Fruit fly (Drosophila melanogaster) whole organism, embryonic: Measurements from ENCODE around the gene bumpel.
A peak's percentile ranks its signal among the peaks of the same experiment; 100 is the strongest.

Experiments
- Antp ChIP-seq: fragments of 200-800 bp; sonication (Bioruptor generic); optimal IDR thresholded peaks from 3 replicates; lab custom pipeline; 2016; ENCODE audit warnings: missing biosample characterization, missing genetic modification characterization
- B-H2 ChIP-seq: fragments of 200-800 bp; sonication (Bioruptor generic); optimal IDR thresholded peaks from 2 replicates; lab custom pipeline; 2018; ENCODE audit warnings: missing biosample characterization, mild to moderate bottlenecking, missing genetic modification characterization
- Bteb2 ChIP-seq: fragments of 200-800 bp; sonication (Bioruptor generic); optimal IDR thresholded peaks from 2 replicates; lab custom pipeline; 2016; ENCODE audit warnings: missing biosample characterization, missing genetic modification characterization
- CG10267 ChIP-seq: fragments of 200-800 bp; sonication (Bioruptor generic); optimal IDR thresholded peaks from 2 replicates; lab custom pipeline; 2018; ENCODE audit warnings: missing biosample characterization, mild to moderate bottlenecking, missing genetic modification characterization, moderate library complexity
- CG10462 ChIP-seq: fragments of 200-800 bp; sonication (Bioruptor generic); optimal IDR thresholded peaks from 2 replicates; lab custom pipeline; 2016; ENCODE audit warnings: missing biosample characterization, missing genetic modification characterization
- CG11695 ChIP-seq: fragments of 200-800 bp; sonication (Bioruptor generic); IDR thresholded peaks from 3 replicates; pipeline ENCODE4 v1.3.6; 2022; ENCODE audit warnings: missing biosample characterization, missing genetic modification characterization
- CG13775 ChIP-seq: fragments of 200-800 bp; sonication (Bioruptor generic); optimal IDR thresholded peaks from 3 replicates; lab custom pipeline; 2017; ENCODE audit warnings: missing biosample characterization, mild to moderate bottlenecking, missing genetic modification characterization
- CG14965 ChIP-seq: fragments of 200-800 bp; sonication (Bioruptor generic); optimal IDR thresholded peaks from 2 replicates; lab custom pipeline; 2016; ENCODE audit warnings: missing biosample characterization, missing genetic modification characterization, borderline replicate concordance
- CG15479 ChIP-seq: fragments of 200-800 bp; sonication (Bioruptor generic); optimal IDR thresholded peaks from 3 replicates; lab custom pipeline; 2019; ENCODE audit warnings: missing biosample characterization, mild to moderate bottlenecking, missing genetic modification characterization, moderate library complexity
- CG15514 ChIP-seq: fragments of 200-800 bp; sonication (Bioruptor generic); optimal IDR thresholded peaks from 3 replicates; lab custom pipeline; 2017; ENCODE audit warnings: missing biosample characterization, missing genetic modification characterization, mild to moderate bottlenecking, moderate library complexity, missing genetic modification reagents
- CG15601 ChIP-seq: fragments of 200-800 bp; sonication (Bioruptor generic); optimal IDR thresholded peaks from 3 replicates; lab custom pipeline; 2019; ENCODE audit warnings: missing biosample characterization, mild to moderate bottlenecking, missing genetic modification characterization, moderate library complexity
- CG1603 ChIP-seq: fragments of 200-800 bp; sonication (Bioruptor generic); optimal IDR thresholded peaks from 2 replicates; lab custom pipeline; 2019; ENCODE audit warnings: missing biosample characterization, mild to moderate bottlenecking, missing genetic modification characterization, moderate library complexity
- CG1647 ChIP-seq: fragments of 200-800 bp; sonication (Bioruptor generic); optimal IDR thresholded peaks from 3 replicates; lab custom pipeline; 2016; ENCODE audit warnings: missing biosample characterization, missing genetic modification characterization
- CG17568 ChIP-seq: fragments of 200-800 bp; sonication (Bioruptor generic); optimal IDR thresholded peaks from 2 replicates; lab custom pipeline; 2018; ENCODE audit warnings: missing biosample characterization, mild to moderate bottlenecking, missing genetic modification characterization, moderate library complexity
- CG18262 ChIP-seq: fragments of 200-800 bp; optimal IDR thresholded peaks from 3 replicates; lab custom pipeline; 2019; ENCODE audit warnings: missing biosample characterization, mild to moderate bottlenecking, missing genetic modification characterization, moderate library complexity
- CG18619 ChIP-seq: fragments of 200-800 bp; sonication (Bioruptor generic); optimal IDR thresholded peaks from 3 replicates; lab custom pipeline; 2017; ENCODE audit warnings: missing biosample characterization, mild to moderate bottlenecking, missing genetic modification characterization
- CG2120 ChIP-seq: fragments of 200-800 bp; sonication (Bioruptor generic); optimal IDR thresholded peaks from 3 replicates; lab custom pipeline; 2016; ENCODE audit warnings: missing biosample characterization, missing genetic modification characterization
- CG3995 ChIP-seq: fragments of 200-800 bp; sonication (Bioruptor generic); optimal IDR thresholded peaks from 3 replicates; lab custom pipeline; 2016; ENCODE audit warnings: missing biosample characterization, missing genetic modification characterization
- CG4360 ChIP-seq: fragments of 200-800 bp; sonication (Bioruptor generic); IDR thresholded peaks from 2 replicates; pipeline ENCODE4 v1.3.6; 2022; ENCODE audit warnings: missing biosample characterization, missing genetic modification characterization
- CG6683 ChIP-seq: fragments of 200-800 bp; sonication (Bioruptor generic); optimal IDR thresholded peaks from 2 replicates; lab custom pipeline; 2017; ENCODE audit warnings: missing biosample characterization, mild to moderate bottlenecking, missing genetic modification characterization, missing genetic modification reagents
- CG8478 ChIP-seq: fragments of >200 bp; optimal IDR thresholded peaks from 2 replicates; lab custom pipeline; 2018
- E2f2 ChIP-seq: fragments of 200-800 bp; sonication (Bioruptor generic); IDR thresholded peaks from 2 replicates; pipeline ENCODE4 v1.3.6; 2022; ENCODE audit warnings: missing biosample characterization, missing genetic modification characterization
- Elba2 ChIP-seq: fragments of 200-800 bp; sonication (Bioruptor generic); optimal IDR thresholded peaks from 3 replicates; lab custom pipeline; 2016; ENCODE audit warnings: missing biosample characterization, missing genetic modification characterization
- Fer1 ChIP-seq: fragments of 200-800 bp; sonication (Bioruptor generic); optimal IDR thresholded peaks from 2 replicates; lab custom pipeline; 2017; ENCODE audit warnings: missing biosample characterization, mild to moderate bottlenecking, missing genetic modification characterization
- Gsc ChIP-seq: fragments of 200-800 bp; sonication (Bioruptor generic); IDR thresholded peaks from 2 replicates; pipeline ENCODE4 v1.3.6; 2022; ENCODE audit warnings: missing biosample characterization, missing genetic modification characterization
- HLH4C ChIP-seq: fragments of 200-800 bp; sonication (Bioruptor generic); IDR thresholded peaks from 3 replicates; pipeline ENCODE4 v1.3.6; 2022; ENCODE audit warnings: missing biosample characterization, missing genetic modification characterization; ENCODE audit not compliant: partially characterized antibody
- HmgZ ChIP-seq: fragments of 200-800 bp; sonication (Bioruptor generic); optimal IDR thresholded peaks from 2 replicates; lab custom pipeline; 2018; ENCODE audit warnings: missing biosample characterization, mild to moderate bottlenecking, missing genetic modification characterization
- MBD-R2 ChIP-seq: fragments of 200-800 bp; sonication (Bioruptor generic); IDR thresholded peaks from 2 replicates; pipeline ENCODE4 v1.3.6; 2022; ENCODE audit warnings: missing biosample characterization, missing genetic modification characterization
- MESR4 ChIP-seq: fragments of 200-800 bp; sonication (Bioruptor generic); optimal IDR thresholded peaks from 2 replicates; lab custom pipeline; 2018; ENCODE audit warnings: missing biosample characterization, mild to moderate bottlenecking, missing genetic modification characterization, moderate library complexity
- Max ChIP-seq: fragments of 200-800 bp; sonication (Bioruptor generic); optimal IDR thresholded peaks from 2 replicates; lab custom pipeline; 2016; ENCODE audit warnings: missing biosample characterization, mild to moderate bottlenecking, missing genetic modification characterization
- Med ChIP-seq: fragments of 200-800 bp; sonication (Bioruptor generic); peaks from one replicate; lab custom pipeline; 2016; ENCODE audit warnings: missing biosample characterization, missing genetic modification characterization, mild to moderate bottlenecking, inconsistent platforms, moderate library complexity
- Meics ChIP-seq: fragments of 200-800 bp; sonication (Bioruptor generic); optimal IDR thresholded peaks from 2 replicates; lab custom pipeline; 2017; ENCODE audit warnings: missing biosample characterization, mild to moderate bottlenecking, missing genetic modification characterization
- Taf1 ChIP-seq: fragments of 200-800 bp; sonication (Bioruptor generic); IDR thresholded peaks from 2 replicates; pipeline ENCODE4 v1.3.6; 2022; ENCODE audit warnings: missing biosample characterization, missing genetic modification characterization
- YL-1 ChIP-seq: fragments of 200-800 bp; sonication (Bioruptor generic); optimal IDR thresholded peaks from 3 replicates; lab custom pipeline; 2017; ENCODE audit warnings: missing biosample characterization, mild to moderate bottlenecking, missing genetic modification characterization
- az2 ChIP-seq: fragments of 200-800 bp; sonication (Bioruptor generic); optimal IDR thresholded peaks from 3 replicates; lab custom pipeline; 2016; ENCODE audit warnings: missing biosample characterization, missing genetic modification characterization
- bbx ChIP-seq: fragments of 200-800 bp; sonication (Bioruptor generic); IDR thresholded peaks from 2 replicates; pipeline ENCODE4 v1.3.6; 2022; ENCODE audit warnings: missing biosample characterization, missing genetic modification characterization; ENCODE audit not compliant: partially characterized antibody
- caup ChIP-seq: fragments of 200-800 bp; sonication (Bioruptor generic); optimal IDR thresholded peaks from 3 replicates; lab custom pipeline; 2017; ENCODE audit warnings: missing biosample characterization, mild to moderate bottlenecking, missing genetic modification characterization, moderate library complexity; ENCODE audit not compliant: severe bottlenecking
- fd102C ChIP-seq: fragments of 200-800 bp; sonication (Bioruptor generic); optimal IDR thresholded peaks from 2 replicates; lab custom pipeline; 2018; ENCODE audit warnings: missing biosample characterization, mild to moderate bottlenecking, missing genetic modification characterization, moderate library complexity
- gsb-n ChIP-seq: fragments of 200-800 bp; sonication (Bioruptor generic); optimal IDR thresholded peaks from 3 replicates; lab custom pipeline; 2018; ENCODE audit warnings: missing biosample characterization, mild to moderate bottlenecking, missing genetic modification characterization
- lilli ChIP-seq: fragments of 200-800 bp; sonication (Bioruptor generic); optimal IDR thresholded peaks from 3 replicates; lab custom pipeline; 2016; ENCODE audit warnings: missing biosample characterization, missing genetic modification characterization
- otp ChIP-seq: fragments of 200-800 bp; sonication (Bioruptor generic); IDR thresholded peaks from 3 replicates; pipeline ENCODE4, ENCODE4 v1.3.6; 2022; ENCODE audit warnings: missing biosample characterization, missing genetic modification characterization
- pzg ChIP-seq: fragments of 200-800 bp; sonication (Bioruptor generic); optimal IDR thresholded peaks from 3 replicates; lab custom pipeline; 2018; ENCODE audit warnings: missing biosample characterization, mild to moderate bottlenecking, missing genetic modification characterization, moderate library complexity
- sc ChIP-seq, 3 experiments: fragments of >200 bp in 2 of 3; fragments of 200-800 bp in 1 of 3; sonication (Bioruptor generic) in 1 of 3; optimal IDR thresholded peaks; 2 replicates in 2 of 3; 3 replicates in 1 of 3; lab custom pipeline; 2017; ENCODE audit warnings: mild to moderate bottlenecking in 1 of 3, missing biosample characterization in 1 of 3, missing genetic modification characterization in 1 of 3, missing genetic modification reagents in 1 of 3
- sob ChIP-seq: fragments of 200-800 bp; sonication (Bioruptor generic); IDR thresholded peaks from 2 replicates; pipeline ENCODE4 v1.3.6; 2022; ENCODE audit warnings: missing biosample characterization, missing genetic modification characterization
- zen2 ChIP-seq: fragments of 200-800 bp; sonication (Bioruptor generic); IDR thresholded peaks from 3 replicates; pipeline ENCODE4 v1.3.6; 2022; ENCODE audit warnings: missing biosample characterization, missing genetic modification characterization; ENCODE audit not compliant: partially characterized antibody
- zfh2 ChIP-seq: fragments of 200-800 bp; sonication (Bioruptor generic); optimal IDR thresholded peaks from 2 replicates; lab custom pipeline; 2016; ENCODE audit warnings: missing biosample characterization, missing genetic modification characterization

Gene bumpel

DNA sequence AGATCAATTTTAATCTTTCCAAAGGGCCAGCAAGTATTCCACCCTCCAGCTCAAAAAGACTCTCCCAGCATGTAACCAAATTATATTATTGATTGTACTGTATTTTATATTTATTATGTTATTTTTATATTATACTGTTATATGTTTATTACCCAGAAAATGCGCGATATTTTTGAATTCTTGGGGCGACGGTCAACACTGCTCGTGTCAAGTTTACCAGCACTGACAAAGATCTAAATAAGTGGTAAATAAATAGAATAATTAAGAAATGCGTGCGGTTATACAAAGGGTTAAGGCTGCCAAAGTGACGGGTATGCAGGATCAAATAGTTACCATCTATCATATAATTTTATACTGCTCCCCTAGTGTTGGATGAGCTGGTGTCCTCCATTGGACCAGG, 11.3 kb upstream of the bumpel start, which contains the start of gene Dtd (continued):
- TF ChIP-seq CG14965, result no peak
- peak; percentile 1 for TF ChIP-seq CG15514 (GFP tag; lab: Kevin White, UChicago)
- TF ChIP-seq lilli, result peak; percentile 16
- peak; percentile 21 for TF ChIP-seq Fer1 (GFP tag; lab: Kevin White, UChicago)
- TF ChIP-seq Gsc (GFP tag; lab: Robert Waterston, UW), result no peak
- no peak for TF ChIP-seq CG6683 (GFP tag; lab: Kevin White, UChicago)
- no peak for TF ChIP-seq caup (GFP tag; lab: Kevin White, UChicago)
- peak; percentile 24 for TF ChIP-seq HmgZ (tag; lab: Kevin White, UChicago)
- no peak for TF ChIP-seq bbx (GFP tag; lab: Robert Waterston, UW)
- TF ChIP-seq CG13775 (GFP tag; lab: Kevin White, UChicago), result no peak
- TF ChIP-seq Bteb2 (GFP tag; lab: Kevin White, UChicago), result no peak
- no peak for TF ChIP-seq otp (GFP tag; lab: Robert Waterston, UW)
- TF ChIP-seq CG18619, result no peak
- TF ChIP-seq Max (GFP tag; lab: Kevin White, UChicago), result no peak
- TF ChIP-seq YL-1 (GFP tag; lab: Kevin White, UChicago), result peak; percentile 7
- no peak for TF ChIP-seq fd102C (GFP tag; lab: Kevin White, UChicago)
- TF ChIP-seq CG17568 (GFP tag; lab: Kevin White, UChicago), result no peak
- no peak for TF ChIP-seq CG10462 (GFP tag; lab: Kevin White, UChicago)
- TF ChIP-seq CG15601 (tag; lab: Kevin White, UChicago), result no peak
- peak; percentile 27 for TF ChIP-seq MESR4
- peak; percentile 25 for TF ChIP-seq pzg (GFP tag; lab: Kevin White, UChicago)
- peak; percentile 28 for TF ChIP-seq B-H2 (GFP tag; lab: Kevin White, UChicago)
- no peak for TF ChIP-seq CG8478 (lab: Kevin White, UChicago)
- TF ChIP-seq sob (GFP tag; lab: Robert Waterston, UW), result 0 out of 2 replicates have a peak, but pooled peaks have one; percentile 8
- TF ChIP-seq CG11695 (GFP tag; lab: Robert Waterston, UW), result no peak
- no peak for TF ChIP-seq zen2 (GFP tag; lab: Robert Waterston, UW)
- no peak for TF ChIP-seq gsb-n (tag; lab: Kevin White, UChicago)
- TF ChIP-seq az2 (GFP tag; lab: Kevin White, UChicago), result no peak
- TF ChIP-seq Meics (GFP tag; lab: Kevin White, UChicago), result no peak
- no peak for TF ChIP-seq zfh2 (GFP tag; lab: Kevin White, UChicago)
- no peak for TF ChIP-seq CG4360 (GFP tag; lab: Robert Waterston, UW)
- no peak for TF ChIP-seq CG18262 (tag; lab: Kevin White, UChicago)
- TF ChIP-seq MBD-R2 (GFP tag; lab: Robert Waterston, UW), result peak; percentile 41; the same call in 1 of the 2 replicates
- no peak for TF ChIP-seq CG3995
- TF ChIP-seq Elba2 (GFP tag; lab: Kevin White, UChicago), result no peak
- TF ChIP-seq Taf1 (GFP tag; lab: Robert Waterston, UW), result peak; percentile 16; the same call in 1 of the 2 replicates
- TF ChIP-seq sc (optimal IDR thresholded peaks at IDR 0.05; lab: Kevin White, UChicago), result no peak
- TF ChIP-seq sc (GFP tag; optimal IDR thresholded peaks at IDR 0.05; lab: Kevin White, UChicago), result no peak
- no peak for TF ChIP-seq CG15479
- no peak for TF ChIP-seq CG1647 (GFP tag; lab: Kevin White, UChicago)
- no peak for TF ChIP-seq CG1603 (tag; lab: Kevin White, UChicago)
- TF ChIP-seq CG2120 (GFP tag; lab: Kevin White, UChicago), result peak; percentile 30
- TF ChIP-seq E2f2 (GFP tag; lab: Robert Waterston, UW), result peak; percentile 86
- no peak for TF ChIP-seq Antp (GFP tag; lab: Kevin White, UChicago)
- TF ChIP-seq CG10267 (tag; lab: Kevin White, UChicago), result peak; percentile 73
- TF ChIP-seq HLH4C (GFP tag; lab: Robert Waterston, UW), result 0 out of 3 replicates have a peak, but pooled peaks have one; percentile 24
- TF ChIP-seq Med (GFP tag; lab: Kevin White, UChicago), result peak; percentile 71
